Worm (Caenorhabditis elegans) whole organism, L2 larva: ENCODE results near the gene spe-42.

Experiments used
- C34F6.9 ChIP-seq: fragments of 150-350 bp; optimal IDR thresholded peaks from 2 replicates; lab custom pipeline; 2014; ENCODE audit warnings: missing biosample characterization, missing genetic modification characterization
- F13H6.1 ChIP-seq: sonication (generic microtip); optimal IDR thresholded peaks from 2 replicates; lab custom pipeline; 2016; ENCODE audit warnings: missing genetic modification characterization, missing compliant biosample characterization
- R02D3.7 ChIP-seq: fragments of 150-350 bp; optimal IDR thresholded peaks from 2 replicates; lab custom pipeline; 2014; ENCODE audit warnings: missing biosample characterization, missing genetic modification characterization
- Y55F3AM.14 ChIP-seq: fragments of 200-800 bp; sonication (Bioruptor generic); optimal IDR thresholded peaks from 2 replicates; lab custom pipeline; 2018; ENCODE audit warnings: mild to moderate bottlenecking, missing genetic modification characterization, missing compliant biosample characterization
- ZK546.5 ChIP-seq: sonication (generic microtip); optimal IDR thresholded peaks from 2 replicates; lab custom pipeline; 2017; ENCODE audit warnings: missing biosample characterization, missing genetic modification characterization
- alr-1 ChIP-seq: fragments of 150-350 bp; optimal IDR thresholded peaks from 2 replicates; lab custom pipeline; 2014; ENCODE audit warnings: missing biosample characterization, missing genetic modification characterization
- aly-2 ChIP-seq: fragments of 150-350 bp; optimal IDR thresholded peaks from 2 replicates; lab custom pipeline; 2014; ENCODE audit warnings: missing biosample characterization, missing genetic modification characterization
- ama-1 ChIP-seq: fragments of 150-350 bp; optimal IDR thresholded peaks from 2 replicates; lab custom pipeline; 2018; ENCODE audit warnings: inconsistent platforms
- blmp-1 ChIP-seq: sonication (generic microtip); optimal IDR thresholded peaks from 2 replicates; lab custom pipeline; 2017; ENCODE audit warnings: missing genetic modification characterization, mild to moderate bottlenecking, missing compliant biosample characterization, antibody characterized with exemption, moderate library complexity; ENCODE audit not compliant: insufficient read depth
- ceh-16 ChIP-seq: fragments of 150-350 bp; optimal IDR thresholded peaks from 2 replicates; lab custom pipeline; 2014; ENCODE audit warnings: missing biosample characterization, missing genetic modification characterization
- ceh-82 ChIP-seq: fragments of 150-350 bp; optimal IDR thresholded peaks from 2 replicates; lab custom pipeline; 2014; ENCODE audit warnings: missing biosample characterization, missing genetic modification characterization
- crh-2 ChIP-seq: sonication (generic microtip); optimal IDR thresholded peaks from 2 replicates; lab custom pipeline; 2017; ENCODE audit warnings: missing biosample characterization, missing genetic modification characterization
- dmd-4 ChIP-seq: sonication (generic microtip); optimal IDR thresholded peaks from 2 replicates; lab custom pipeline; 2017; ENCODE audit warnings: missing biosample characterization, missing genetic modification characterization
- egl-27 ChIP-seq: sonication (generic microtip); optimal IDR thresholded peaks from 3 replicates; lab custom pipeline; 2017; ENCODE audit warnings: missing biosample characterization, missing genetic modification reagents, missing genetic modification characterization
- fos-1 ChIP-seq: fragments of 150-350 bp; optimal IDR thresholded peaks from 2 replicates; lab custom pipeline; 2014; ENCODE audit warnings: missing biosample characterization, missing genetic modification characterization
- gmeb-1 ChIP-seq: fragments of 150-350 bp; optimal IDR thresholded peaks from 2 replicates; lab custom pipeline; 2014; ENCODE audit warnings: missing biosample characterization, missing genetic modification characterization
- lin-11 ChIP-seq: fragments of 150-350 bp; sonication (generic microtip); optimal IDR thresholded peaks from 2 replicates; lab custom pipeline; 2014; ENCODE audit warnings: missing biosample characterization, missing genetic modification characterization, inconsistent platforms, mixed read lengths
- lin-39 ChIP-seq: fragments of 150-350 bp; optimal IDR thresholded peaks from 2 replicates; lab custom pipeline; 2014; ENCODE audit warnings: missing biosample characterization, missing genetic modification reagents, missing genetic modification characterization
- lsy-2 ChIP-seq, 2 experiments: fragments of 150-350 bp in 1 of 2; sonication (generic microtip) in 1 of 2; optimal IDR thresholded peaks; 2 replicates each; lab custom pipeline; 2014 to 2017; ENCODE audit warnings: missing biosample characterization in 2 of 2, missing genetic modification characterization in 2 of 2
- mab-5 ChIP-seq: fragments of 150-350 bp; optimal IDR thresholded peaks from 2 replicates; lab custom pipeline; 2014; ENCODE audit warnings: missing biosample characterization, missing genetic modification characterization
- mbf-1 ChIP-seq: sonication (generic microtip); optimal IDR thresholded peaks from 2 replicates; lab custom pipeline; 2017; ENCODE audit warnings: missing biosample characterization, missing genetic modification characterization
- mdl-1 ChIP-seq, 2 experiments: fragments of 150-350 bp in 1 of 2; sonication (generic microtip) in 1 of 2; optimal IDR thresholded peaks; 2 replicates each; lab custom pipeline; 2017; ENCODE audit warnings: missing biosample characterization in 2 of 2, missing genetic modification characterization in 2 of 2
- nhr-10 ChIP-seq: sonication (generic microtip); optimal IDR thresholded peaks from 2 replicates; lab custom pipeline; 2017; ENCODE audit warnings: missing biosample characterization, missing genetic modification characterization
- nhr-11 ChIP-seq: fragments of 150-350 bp; optimal IDR thresholded peaks from 2 replicates; lab custom pipeline; 2014; ENCODE audit warnings: missing biosample characterization, missing genetic modification characterization
- nhr-12 ChIP-seq: fragments of 150-350 bp; optimal IDR thresholded peaks from 2 replicates; lab custom pipeline; 2014; ENCODE audit warnings: missing biosample characterization, missing genetic modification characterization
- nhr-21 ChIP-seq: fragments of 150-350 bp; optimal IDR thresholded peaks from 2 replicates; lab custom pipeline; 2014; ENCODE audit warnings: missing biosample characterization, missing genetic modification characterization
- nhr-23 ChIP-seq: fragments of 150-350 bp; optimal IDR thresholded peaks from 2 replicates; lab custom pipeline; 2014; ENCODE audit warnings: missing biosample characterization, missing genetic modification reagents, missing genetic modification characterization
- nhr-6 ChIP-seq: fragments of 150-350 bp; optimal IDR thresholded peaks from 2 replicates; lab custom pipeline; 2014; ENCODE audit warnings: missing biosample characterization, missing genetic modification characterization
- nhr-77 ChIP-seq: fragments of 150-350 bp; optimal IDR thresholded peaks from 2 replicates; lab custom pipeline; 2014; ENCODE audit warnings: missing biosample characterization, missing genetic modification characterization
- peb-1 ChIP-seq: fragments of 150-350 bp; optimal IDR thresholded peaks from 2 replicates; lab custom pipeline; 2014; ENCODE audit warnings: missing biosample characterization, missing genetic modification characterization
- sem-4 ChIP-seq: fragments of 150-350 bp; optimal IDR thresholded peaks from 2 replicates; lab custom pipeline; 2014; ENCODE audit warnings: missing biosample characterization, missing genetic modification reagents, missing genetic modification characterization
- skn-1 ChIP-seq: sonication (generic microtip); optimal IDR thresholded peaks from 2 replicates; lab custom pipeline; 2017; ENCODE audit warnings: missing biosample characterization, missing genetic modification characterization
- sma-3 ChIP-seq: sonication (generic microtip); optimal IDR thresholded peaks from 2 replicates; lab custom pipeline; 2016; ENCODE audit warnings: missing genetic modification reagents, missing genetic modification characterization, missing compliant biosample characterization
- sma-9 ChIP-seq, 2 experiments: fragments of 150-350 bp in 1 of 2; sonication (generic microtip) in 1 of 2; optimal IDR thresholded peaks; 2 replicates each; lab custom pipeline; 2014 to 2016; ENCODE audit warnings: missing genetic modification characterization in 2 of 2, mild to moderate bottlenecking in 1 of 2, missing biosample characterization in 1 of 2, missing compliant biosample characterization in 1 of 2, missing genetic modification reagents in 1 of 2, moderate library complexity in 1 of 2
- snpc-4 ChIP-seq: fragments of 150-350 bp; optimal IDR thresholded peaks from 2 replicates; lab custom pipeline; 2014; ENCODE audit warnings: missing biosample characterization, missing genetic modification characterization
- unc-39 ChIP-seq: fragments of 150-350 bp; optimal IDR thresholded peaks from 2 replicates; lab custom pipeline; 2014; ENCODE audit warnings: missing biosample characterization, missing genetic modification characterization
- unc-62 ChIP-seq: fragments of 150-350 bp; optimal IDR thresholded peaks from 2 replicates; lab custom pipeline; 2014; ENCODE audit warnings: missing biosample characterization, missing genetic modification reagents, missing genetic modification characterization
- ztf-11 ChIP-seq: sonication (generic microtip); optimal IDR thresholded peaks from 2 replicates; lab custom pipeline; 2017; ENCODE audit warnings: missing biosample characterization, missing genetic modification characterization
- ztf-4 ChIP-seq: fragments of 150-350 bp; optimal IDR thresholded peaks from 2 replicates; lab custom pipeline; 2014; ENCODE audit warnings: missing biosample characterization, missing genetic modification characterization

spe-42 gene

ce11 chrV:11711751-11712150, 25.0 kb downstream of the spe-42 start:
- TF ChIP-seq egl-27 (tag; lab: Kevin White, UChicago) (no peak), blmp-1 (no peak), unc-62 (GFP tag; lab: Kevin White, UChicago) (no peak), ama-1 (no peak), crh-2 (tag; lab: Kevin White, UChicago) (no peak), mab-5 (tag; lab: Kevin White, UChicago) (no peak), Y55F3AM.14 (no peak), alr-1 (tag; lab: Kevin White, UChicago) (no peak), ztf-11 (tag; lab: Kevin White, UChicago) (no peak), aly-2 (tag; lab: Kevin White, UChicago) (no peak), ZK546.5 (no peak), dmd-4 (tag; lab: Kevin White, UChicago) (no peak), unc-39 (tag; lab: Kevin White, UChicago) (no peak), C34F6.9 (tag; lab: Kevin White, UChicago) (no peak), ceh-82 (no peak), lin-11 (tag; lab: Kevin White, UChicago) (no peak), fos-1 (tag; lab: Kevin White, UChicago) (no peak)

ce11 chrV:11706353-11706752, 30.4 kb downstream of the spe-42 start:
- no peak for TF ChIP-seq peb-1 (tag; lab: Kevin White, UChicago)
- TF ChIP-seq Y55F3AM.14: no peak
- TF ChIP-seq F13H6.1 (tag; lab: Kevin White, UChicago): no peak
- no peak for TF ChIP-seq fos-1 (tag; lab: Kevin White, UChicago)
- no peak for TF ChIP-seq sma-3 (GFP tag; lab: Kevin White, UChicago)
- TF ChIP-seq sma-9 (GFP tag; optimal IDR thresholded peaks at IDR 0.05; lab: Kevin White, UChicago): no peak
- TF ChIP-seq sma-9 (tag; optimal IDR thresholded peaks at IDR 0.05; lab: Kevin White, UChicago): no peak
- no peak for TF ChIP-seq gmeb-1 (tag; lab: Kevin White, UChicago)
- TF ChIP-seq ceh-16 (tag; lab: Kevin White, UChicago): no peak
- TF ChIP-seq skn-1 (tag; lab: Kevin White, UChicago): no peak
- TF ChIP-seq ztf-4 (tag; lab: Kevin White, UChicago): no peak

- TF ChIP-seq ceh-16 (tag; lab: Kevin White, UChicago) (no peak), sma-3 (GFP tag; lab: Kevin White, UChicago) (no peak), sem-4 (tag; lab: Kevin White, UChicago) (no peak), R02D3.7 (tag; lab: Kevin White, UChicago) (no peak), blmp-1 (no peak), C34F6.9 (tag; lab: Kevin White, UChicago) (no peak), nhr-12 (tag; lab: Kevin White, UChicago) (no peak), mdl-1 (tag; optimal IDR thresholded peaks at IDR 0.05; lab: Kevin White, UChicago) (no peak), ztf-11 (tag; lab: Kevin White, UChicago) (no peak), snpc-4 (tag; lab: Kevin White, UChicago) (no peak), gmeb-1 (tag; lab: Kevin White, UChicago) (no peak), sma-9 (GFP tag; optimal IDR thresholded peaks at IDR 0.05; lab: Kevin White, UChicago) (no peak), sma-9 (tag; optimal IDR thresholded peaks at IDR 0.05; lab: Kevin White, UChicago) (no peak), fos-1 (tag; lab: Kevin White, UChicago) (no peak), egl-27 (tag; lab: Kevin White, UChicago) (no peak), aly-2 (tag; lab: Kevin White, UChicago) (no peak)
These were observed 31.4 kb downstream of the spe-42 start, which contains the start of gene ceh-32 for ce11 chrV:11705399-11705798. Gene ceh-32 (minus strand): TSS chrV:11705400.

- no peak for TF ChIP-seq nhr-77
- TF ChIP-seq nhr-21: no peak
- TF ChIP-seq mbf-1 (tag; lab: Kevin White, UChicago): no peak
- TF ChIP-seq mab-5 (tag; lab: Kevin White, UChicago): no peak
- no peak for TF ChIP-seq nhr-11 (tag; lab: Kevin White, UChicago)
- TF ChIP-seq lin-39 (tag; lab: Kevin White, UChicago): no peak
- TF ChIP-seq sem-4 (tag; lab: Kevin White, UChicago): no peak
- TF ChIP-seq mdl-1 (tag; optimal IDR thresholded peaks at IDR 0.05; lab: Kevin White, UChicago): no peak
- no peak for TF ChIP-seq lsy-2 (tag; optimal IDR thresholded peaks at IDR 0.05; lab: Kevin White, UChicago)
- TF ChIP-seq ZK546.5: no peak
- TF ChIP-seq nhr-6 (tag; lab: Kevin White, UChicago): no peak
- no peak for TF ChIP-seq nhr-10 (tag; lab: Kevin White, UChicago)
- TF ChIP-seq nhr-23 (tag; lab: Kevin White, UChicago): no peak
- TF ChIP-seq dmd-4 (tag; lab: Kevin White, UChicago): no peak
These were observed 32.1 kb downstream of the spe-42 start for ce11 chrV:11704658-11705057.
